Fruit fly (Drosophila melanogaster) whole organism, pupa: ENCODE data around the gene Dsp1.

Experiments
- CG10348 ChIP-seq: fragments of 200-800 bp; sonication (Bioruptor generic); IDR thresholded peaks from 2 replicates; pipeline ENCODE4 v1.3.6; 2022; ENCODE audit warnings: missing biosample characterization, missing genetic modification characterization
- CG12605 ChIP-seq: fragments of 200-800 bp; sonication (Bioruptor generic); IDR thresholded peaks from 2 replicates; pipeline ENCODE4 v1.3.6; 2022; ENCODE audit warnings: missing biosample characterization, missing genetic modification characterization
- CG13204 ChIP-seq: fragments of 200-800 bp; sonication (Bioruptor generic); optimal IDR thresholded peaks from 2 replicates; lab custom pipeline; 2018; ENCODE audit warnings: missing biosample characterization, mild to moderate bottlenecking, missing genetic modification characterization, moderate library complexity
- CG14655 ChIP-seq: fragments of 200-800 bp; sonication (Bioruptor generic); optimal IDR thresholded peaks from 3 replicates; lab custom pipeline; 2017; ENCODE audit warnings: mild to moderate bottlenecking, missing biosample characterization, missing genetic modification reagents, missing genetic modification characterization
- CG15710 ChIP-seq: fragments of 200-800 bp; sonication (Bioruptor generic); optimal IDR thresholded peaks from 2 replicates; lab custom pipeline; 2018; ENCODE audit warnings: missing biosample characterization, mild to moderate bottlenecking, missing genetic modification characterization, moderate library complexity
- CG17806 ChIP-seq: fragments of 200-800 bp; sonication (Bioruptor generic); optimal IDR thresholded peaks from 2 replicates; lab custom pipeline; 2018; ENCODE audit warnings: missing biosample characterization, mild to moderate bottlenecking, missing genetic modification characterization, moderate library complexity
- CG32121 ChIP-seq: fragments of 200-800 bp; sonication (Bioruptor generic); IDR thresholded peaks from 2 replicates; pipeline ENCODE4 v1.3.6; 2022; ENCODE audit warnings: missing biosample characterization, missing genetic modification characterization
- CG34367 ChIP-seq: fragments of 200-800 bp; sonication (Bioruptor generic); optimal IDR thresholded peaks from 2 replicates; lab custom pipeline; 2018; ENCODE audit warnings: missing biosample characterization, mild to moderate bottlenecking, missing genetic modification characterization
- CG4496 ChIP-seq: fragments of 200-800 bp; sonication (Bioruptor generic); IDR thresholded peaks from 3 replicates; pipeline ENCODE4 v1.3.6; 2022; ENCODE audit warnings: missing biosample characterization, missing genetic modification characterization
- CG8159 ChIP-seq: fragments of 200-800 bp; sonication (Bioruptor generic); optimal IDR thresholded peaks from 3 replicates; lab custom pipeline; 2018; ENCODE audit warnings: missing biosample characterization, mild to moderate bottlenecking, missing genetic modification characterization, moderate library complexity
- CG8301 ChIP-seq: fragments of 200-800 bp; sonication (Bioruptor generic); optimal IDR thresholded peaks from 2 replicates; lab custom pipeline; 2018; ENCODE audit warnings: missing biosample characterization, mild to moderate bottlenecking, missing genetic modification characterization
- CG9948 ChIP-seq: fragments of 200-800 bp; sonication (Bioruptor generic); optimal IDR thresholded peaks from 2 replicates; lab custom pipeline; 2018; ENCODE audit warnings: missing biosample characterization, mild to moderate bottlenecking, missing genetic modification characterization, moderate library complexity
- D1 ChIP-seq: fragments of 200-800 bp; sonication (Bioruptor generic); optimal IDR thresholded peaks from 2 replicates; lab custom pipeline; 2018; ENCODE audit warnings: missing biosample characterization, mild to moderate bottlenecking, missing genetic modification characterization, moderate library complexity
- EcR ChIP-seq: fragments of 200-800 bp; sonication (Bioruptor generic); optimal IDR thresholded peaks from 3 replicates; lab custom pipeline; 2019; ENCODE audit warnings: missing biosample characterization, missing genetic modification characterization, mild to moderate bottlenecking, moderate library complexity, missing genetic modification reagents
- Ets98B ChIP-seq: fragments of 200-800 bp; sonication (Bioruptor generic); IDR thresholded peaks from 2 replicates; pipeline ENCODE4 v1.3.6; 2022; ENCODE audit warnings: missing biosample characterization, missing genetic modification characterization
- Pif1A ChIP-seq: fragments of 200-800 bp; sonication (Bioruptor generic); optimal IDR thresholded peaks from 3 replicates; lab custom pipeline; 2016; ENCODE audit warnings: missing biosample characterization, missing genetic modification characterization
- Pif1B ChIP-seq: fragments of 200-800 bp; sonication (Bioruptor generic); optimal IDR thresholded peaks from 3 replicates; lab custom pipeline; 2016; ENCODE audit warnings: missing biosample characterization, missing genetic modification characterization
- Snoo ChIP-seq: fragments of 200-800 bp; sonication (Bioruptor generic); optimal IDR thresholded peaks from 3 replicates; lab custom pipeline; 2017; ENCODE audit warnings: missing biosample characterization, mild to moderate bottlenecking, missing genetic modification characterization, inconsistent platforms
- fd96Ca ChIP-seq: fragments of 200-800 bp; sonication (Bioruptor generic); IDR thresholded peaks from 3 replicates; pipeline ENCODE4 v1.3.6; 2022; ENCODE audit warnings: missing biosample characterization, missing genetic modification characterization
- gl ChIP-seq: fragments of 200-800 bp; sonication (Bioruptor generic); optimal IDR thresholded peaks from 2 replicates; lab custom pipeline; 2018; ENCODE audit warnings: missing biosample characterization, mild to moderate bottlenecking, missing genetic modification characterization
- rn ChIP-seq: fragments of 200-800 bp; sonication (Bioruptor generic); IDR thresholded peaks from 2 replicates; pipeline ENCODE4 v1.3.6; 2022; ENCODE audit warnings: missing biosample characterization, missing genetic modification characterization

Gene Dsp1

DNA sequence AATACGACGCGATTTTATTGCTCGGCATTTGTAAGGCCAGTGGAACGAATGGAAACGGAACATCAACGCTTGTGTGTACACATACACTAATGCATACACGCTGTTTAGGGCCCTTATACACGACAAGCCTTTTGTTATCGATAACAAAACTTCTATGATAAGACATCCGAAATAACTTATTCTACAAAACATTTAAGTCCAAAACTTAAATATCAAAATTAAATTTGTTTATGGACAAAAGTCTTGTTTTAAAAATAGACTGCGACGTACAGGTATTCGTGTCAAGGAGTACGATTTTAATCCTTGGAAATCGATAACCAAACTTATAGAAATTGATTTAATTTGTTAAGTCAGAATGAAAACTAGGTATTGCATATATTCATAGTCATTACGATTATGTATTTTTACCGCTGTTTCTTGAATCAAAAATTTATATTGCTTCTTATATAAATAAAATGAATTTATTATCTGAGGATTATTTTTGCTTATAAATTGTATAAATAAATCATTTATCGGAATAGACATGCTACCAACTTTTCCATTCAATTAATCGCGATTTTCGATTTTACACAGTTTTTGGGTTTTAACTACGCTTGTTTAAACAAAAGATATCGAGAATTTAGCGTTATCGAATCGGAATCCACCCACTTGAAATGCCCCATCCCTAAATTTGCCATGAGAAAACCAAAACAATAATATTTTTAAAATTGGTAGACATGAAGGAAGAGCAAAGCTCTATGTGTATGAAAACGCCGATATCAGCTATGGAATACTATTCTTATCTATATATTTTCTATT, 20.1 kb upstream of the Dsp1 start, which contains the start of the genes CG9915 and SWIP:
Gene CG9915, minus strand, starts transcription at position 61 of the 798 bp plus-strand sequence.
Gene SWIP, plus strand, starts transcription at position 632 of the 798 bp plus-strand sequence.
- TF ChIP-seq gl, result no peak
- 0 out of 3 replicates have a peak, but pooled peaks have one; percentile 18 for TF ChIP-seq CG4496 (GFP tag; lab: Robert Waterston, UW)
- TF ChIP-seq CG15710, result peak; percentile 3
- no peak for TF ChIP-seq Pif1A

DNA sequence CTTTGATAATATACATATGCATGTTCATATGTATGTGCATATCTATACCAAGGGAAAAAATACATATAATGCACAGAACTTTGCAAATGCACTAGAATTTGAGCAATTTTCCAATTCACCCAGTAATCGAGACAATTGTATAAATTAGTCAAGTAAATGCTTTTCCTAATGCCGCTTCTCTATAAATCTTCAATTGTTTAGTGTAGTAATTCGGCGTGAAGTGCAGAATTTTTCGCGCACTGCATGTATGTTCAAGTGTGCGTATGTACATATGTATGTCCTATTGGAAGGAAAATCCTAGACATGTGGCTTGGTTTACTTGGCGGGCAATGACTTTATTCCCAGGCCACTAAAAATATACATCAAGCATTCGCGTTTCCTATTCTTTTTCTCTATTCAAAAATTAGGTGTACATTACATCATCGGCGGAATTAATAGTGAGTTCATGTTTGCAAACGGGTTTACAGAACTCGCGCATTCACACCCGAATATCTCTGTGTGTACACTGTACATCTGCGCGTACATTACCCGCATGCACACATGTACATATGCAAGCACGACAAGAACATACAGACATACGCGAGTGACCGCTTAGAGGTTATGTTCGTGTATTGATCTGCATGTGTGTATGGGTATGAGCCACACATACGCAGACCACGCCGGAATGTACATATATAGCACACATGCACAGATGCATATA, 14.4 kb upstream of the Dsp1 start:
- peak; percentile 76 for TF ChIP-seq CG8301 (tag; lab: Kevin White, UChicago)
- peak; percentile 83 for TF ChIP-seq fd96Ca (GFP tag; lab: Robert Waterston, UW)
- TF ChIP-seq CG12605, result peak; percentile 68
- peak; percentile 48; the same call in 1 of the 2 replicates for TF ChIP-seq CG32121 (GFP tag; lab: Robert Waterston, UW)
- TF ChIP-seq Ets98B (GFP tag; lab: Robert Waterston, UW), result peak; percentile 73
- TF ChIP-seq CG34367 (tag; lab: Kevin White, UChicago), result peak; percentile 71
- TF ChIP-seq gl, result no peak
- TF ChIP-seq D1 (tag; lab: Kevin White, UChicago), result no peak
- TF ChIP-seq Pif1A, result peak; percentile 82
- TF ChIP-seq CG4496 (GFP tag; lab: Robert Waterston, UW), result peak; percentile 87
- TF ChIP-seq Snoo (tag; lab: Kevin White, UChicago), result peak; percentile 39
- TF ChIP-seq CG9948 (tag; lab: Kevin White, UChicago), result peak; percentile 79
- peak; percentile 77 for TF ChIP-seq CG17806
- TF ChIP-seq rn (GFP tag; lab: Robert Waterston, UW), result peak; percentile 64
- TF ChIP-seq CG8159 (tag; lab: Kevin White, UChicago), result peak; percentile 76
- TF ChIP-seq CG13204 (GFP tag; lab: Kevin White, UChicago), result no peak
- TF ChIP-seq CG10348 (GFP tag; lab: Robert Waterston, UW), result no peak
- TF ChIP-seq CG15710, result peak; percentile 68
- TF ChIP-seq EcR (GFP tag; lab: Kevin White, UChicago), result peak; percentile 94
- TF ChIP-seq Pif1B (GFP tag; lab: Kevin White, UChicago), result peak; percentile 86
- no peak for TF ChIP-seq CG14655 (GFP tag; lab: Kevin White, UChicago)

DNA sequence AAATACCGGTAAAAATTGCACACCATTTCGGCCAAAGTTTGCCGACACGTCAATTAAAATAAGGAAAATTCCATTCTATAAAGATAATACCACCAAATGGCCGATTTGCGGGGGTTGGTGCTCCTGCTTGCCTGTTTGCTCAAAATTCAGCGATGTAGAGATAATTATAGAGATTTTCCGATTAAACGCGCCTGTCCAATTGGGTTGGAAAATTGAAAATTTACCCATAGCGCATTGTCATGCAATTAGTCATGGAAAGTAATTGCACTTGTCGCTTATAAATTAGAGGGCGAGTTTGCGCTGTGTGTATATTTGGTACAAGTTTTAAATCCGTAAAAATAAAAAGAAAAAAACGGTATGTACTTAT, 13.9 kb upstream of the Dsp1 start:
- no peak for TF ChIP-seq CG8301 (tag; lab: Kevin White, UChicago)
- TF ChIP-seq Pif1B (GFP tag; lab: Kevin White, UChicago), result no peak
- TF ChIP-seq fd96Ca (GFP tag; lab: Robert Waterston, UW), result no peak
- TF ChIP-seq CG9948 (tag; lab: Kevin White, UChicago), result no peak
- no peak for TF ChIP-seq CG32121 (GFP tag; lab: Robert Waterston, UW)
- no peak for TF ChIP-seq CG13204 (GFP tag; lab: Kevin White, UChicago)
- no peak for TF ChIP-seq D1 (tag; lab: Kevin White, UChicago)
- no peak for TF ChIP-seq CG12605
- TF ChIP-seq CG4496 (GFP tag; lab: Robert Waterston, UW), result no peak
- no peak for TF ChIP-seq gl
- no peak for TF ChIP-seq CG17806
- no peak for TF ChIP-seq CG34367 (tag; lab: Kevin White, UChicago)
- no peak for TF ChIP-seq Snoo (tag; lab: Kevin White, UChicago)
- TF ChIP-seq CG14655 (GFP tag; lab: Kevin White, UChicago), result no peak
- TF ChIP-seq CG10348 (GFP tag; lab: Robert Waterston, UW), result no peak
- TF ChIP-seq EcR (GFP tag; lab: Kevin White, UChicago), result no peak

DNA sequence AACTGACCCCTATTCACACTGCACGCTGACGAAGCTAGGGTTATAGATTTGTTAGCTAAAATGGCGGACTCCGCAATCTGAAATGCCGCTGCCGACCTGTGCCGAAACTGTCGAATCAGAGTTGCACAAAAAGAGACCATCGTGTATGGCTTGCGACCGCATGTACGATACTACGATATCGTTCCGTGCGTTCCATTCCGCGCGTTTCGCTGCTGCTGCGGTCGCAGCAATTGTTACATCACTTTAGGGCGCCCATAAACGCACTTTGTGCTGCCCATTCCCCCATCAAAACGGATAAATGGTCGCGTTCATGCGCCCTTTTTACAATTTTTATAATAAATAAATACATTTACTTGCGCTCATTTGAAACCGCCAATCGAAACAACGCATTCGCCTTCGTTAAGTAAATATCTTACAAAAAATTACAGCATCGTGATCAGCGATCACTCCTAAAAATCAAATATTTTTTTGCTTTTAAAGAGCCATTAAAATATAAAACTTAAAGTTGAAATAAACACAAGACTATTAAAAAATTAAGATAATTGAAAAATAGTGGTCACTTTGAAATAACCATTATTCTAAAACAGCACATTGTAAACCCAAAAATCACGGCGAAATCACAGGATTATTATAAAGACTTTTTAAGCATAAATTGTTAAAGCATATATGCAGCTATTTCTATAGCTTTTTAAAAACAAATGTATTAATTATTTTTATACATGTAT, 13.1 kb upstream of the Dsp1 start, which contains the start of gene Cyp1:
Gene Cyp1, minus strand, starts transcription at position 174 of the 725 bp plus-strand sequence.
- peak; percentile 6 for TF ChIP-seq EcR (GFP tag; lab: Kevin White, UChicago)
- TF ChIP-seq CG8301 (tag; lab: Kevin White, UChicago), result no peak
- no peak for TF ChIP-seq CG32121 (GFP tag; lab: Robert Waterston, UW)
- peak; percentile 42 for TF ChIP-seq Ets98B (GFP tag; lab: Robert Waterston, UW)
- no peak for TF ChIP-seq CG8159 (tag; lab: Kevin White, UChicago)
- no peak for TF ChIP-seq CG15710
- TF ChIP-seq rn (GFP tag; lab: Robert Waterston, UW), result no peak
- TF ChIP-seq Snoo (tag; lab: Kevin White, UChicago), result peak; percentile 16
- no peak for TF ChIP-seq CG10348 (GFP tag; lab: Robert Waterston, UW)
- TF ChIP-seq Pif1A, result no peak
- no peak for TF ChIP-seq CG17806
- TF ChIP-seq gl, result no peak
- TF ChIP-seq CG9948 (tag; lab: Kevin White, UChicago), result no peak
- peak; percentile 45; the same call in 1 of the 3 replicates for TF ChIP-seq CG4496 (GFP tag; lab: Robert Waterston, UW)
- no peak for TF ChIP-seq CG14655 (GFP tag; lab: Kevin White, UChicago)
- TF ChIP-seq CG34367 (tag; lab: Kevin White, UChicago), result no peak
- TF ChIP-seq fd96Ca (GFP tag; lab: Robert Waterston, UW), result peak; percentile 59; the same call in 2 of the 3 replicates
- peak; percentile 44 for TF ChIP-seq Pif1B (GFP tag; lab: Kevin White, UChicago)
- no peak for TF ChIP-seq D1 (tag; lab: Kevin White, UChicago)
- TF ChIP-seq CG13204 (GFP tag; lab: Kevin White, UChicago), result no peak
- peak; percentile 50 for TF ChIP-seq CG12605
